Worm (Caenorhabditis elegans) whole organism, L4 larva: ENCODE data around the gene Y38H8A.12.

Experiments
- D1046.2 ChIP-seq: fragments of 200-800 bp; sonication (Bioruptor generic); IDR thresholded peaks from 2 replicates; pipeline ENCODE4 v1.3.6; 2022; ENCODE audit warnings: missing genetic modification characterization, missing compliant biosample characterization
- F26F4.8 ChIP-seq: fragments of 200-800 bp; sonication (Bioruptor generic); conservative IDR thresholded peaks from 2 replicates; pipeline ENCODE4 v1.3.6; 2022; ENCODE audit warnings: missing genetic modification characterization, missing compliant biosample characterization
- F44E2.7 ChIP-seq: fragments of 200-800 bp; sonication (Bioruptor generic); IDR thresholded peaks from 2 replicates; pipeline ENCODE4 v2.1.2; 2022; ENCODE audit warnings: missing genetic modification characterization, missing compliant biosample characterization
- F49E8.2 ChIP-seq: sonication (generic microtip); optimal IDR thresholded peaks from 2 replicates; lab custom pipeline; 2016; ENCODE audit warnings: missing compliant biosample characterization, mild to moderate bottlenecking, missing genetic modification characterization, borderline replicate concordance
- T26A8.4 ChIP-seq: fragments of 200-800 bp; sonication (Bioruptor generic); IDR thresholded peaks from 2 replicates; pipeline ENCODE4 v1.3.6; 2022; ENCODE audit warnings: missing genetic modification characterization, missing compliant biosample characterization
- Y75B8A.6 ChIP-seq: fragments of 200-800 bp; sonication (Bioruptor generic); IDR thresholded peaks from 2 replicates; pipeline ENCODE4 v1.3.6; 2022; ENCODE audit warnings: missing genetic modification reagents, missing genetic modification characterization, missing compliant biosample characterization
- ZK546.5 ChIP-seq, 2 experiments: sonication (generic microtip); optimal IDR thresholded peaks; 2 replicates each; lab custom pipeline; 2017; ENCODE audit warnings: missing biosample characterization in 2 of 2, missing genetic modification characterization in 2 of 2
- attf-4 ChIP-seq: sonication (generic microtip); optimal IDR thresholded peaks from 3 replicates; lab custom pipeline; 2017; ENCODE audit warnings: missing biosample characterization, missing genetic modification characterization
- ceh-20 ChIP-seq: fragments of 200-800 bp; sonication (Bioruptor generic); IDR thresholded peaks from 2 replicates; pipeline ENCODE4 v1.3.6; 2022; ENCODE audit warnings: missing genetic modification reagents, missing genetic modification characterization, missing compliant biosample characterization
- ceh-32 ChIP-seq: sonication (generic microtip); optimal IDR thresholded peaks from 2 replicates; lab custom pipeline; 2016; ENCODE audit warnings: mild to moderate bottlenecking, missing genetic modification characterization, missing compliant biosample characterization; ENCODE audit not compliant: poor library complexity
- ces-1 ChIP-seq: fragments of 150-350 bp; sonication (generic microtip); optimal IDR thresholded peaks from 4 replicates; lab custom pipeline; 2014; ENCODE audit warnings: missing biosample characterization, missing genetic modification reagents, missing genetic modification characterization
- dpl-1 ChIP-seq: fragments of 150-350 bp; optimal IDR thresholded peaks from 2 replicates; lab custom pipeline; 2014; ENCODE audit warnings: missing biosample characterization, missing genetic modification reagents, missing genetic modification characterization
- dve-1 ChIP-seq: sonication (generic microtip); optimal IDR thresholded peaks from 2 replicates; lab custom pipeline; 2017; ENCODE audit warnings: antibody characterized with exemption, mild to moderate bottlenecking, missing genetic modification characterization, missing compliant biosample characterization; ENCODE audit not compliant: insufficient read depth
- egl-27 ChIP-seq: sonication (generic microtip); optimal IDR thresholded peaks from 3 replicates; lab custom pipeline; 2017; ENCODE audit warnings: missing biosample characterization, missing genetic modification reagents, missing genetic modification characterization
- egl-43 ChIP-seq: fragments of 200-800 bp; sonication (Bioruptor generic); IDR thresholded peaks from 2 replicates; pipeline ENCODE4 v1.3.6; 2022; ENCODE audit warnings: missing genetic modification reagents, missing genetic modification characterization, missing compliant biosample characterization
- hmg-1.1 ChIP-seq: fragments of 200-800 bp; sonication (Bioruptor generic); IDR thresholded peaks from 2 replicates; pipeline ENCODE4 v1.3.6; 2022; ENCODE audit warnings: missing genetic modification reagents, missing genetic modification characterization, missing compliant biosample characterization
- jun-1 ChIP-seq: fragments of 150-350 bp; optimal IDR thresholded peaks from 2 replicates; lab custom pipeline; 2014; ENCODE audit warnings: missing biosample characterization, missing genetic modification reagents, missing genetic modification characterization
- lin-1 ChIP-seq: fragments of 200-800 bp; sonication (Bioruptor generic); IDR thresholded peaks from 2 replicates; pipeline ENCODE4 v1.3.6; 2022; ENCODE audit warnings: missing genetic modification reagents, missing genetic modification characterization, missing compliant biosample characterization
- lin-15B ChIP-seq: fragments of 150-350 bp; sonication (generic microtip); optimal IDR thresholded peaks from 3 replicates; lab custom pipeline; 2014; ENCODE audit warnings: missing biosample characterization, missing genetic modification characterization
- lin-38 ChIP-seq: fragments of 200-800 bp; sonication (Bioruptor generic); IDR thresholded peaks from 2 replicates; pipeline ENCODE4 v1.3.6; 2022; ENCODE audit warnings: missing genetic modification reagents, missing genetic modification characterization, missing compliant biosample characterization
- lir-3 ChIP-seq: sonication (generic microtip); optimal IDR thresholded peaks from 2 replicates; lab custom pipeline; 2016; ENCODE audit warnings: mild to moderate bottlenecking, missing genetic modification characterization, missing compliant biosample characterization
- lsy-2 ChIP-seq, 2 experiments: fragments of 150-350 bp in 1 of 2; sonication (generic microtip) in 1 of 2; optimal IDR thresholded peaks; 2 replicates each; lab custom pipeline; 2014 to 2017; ENCODE audit warnings: missing biosample characterization in 2 of 2, missing genetic modification characterization in 2 of 2
- madf-5 ChIP-seq, 2 experiments: fragments of 200-800 bp; sonication (Bioruptor generic); IDR thresholded peaks; 2 replicates each; pipeline ENCODE4 v1.3.6; 2022; ENCODE audit warnings: missing compliant biosample characterization in 2 of 2, missing genetic modification characterization in 2 of 2
- madf-9 ChIP-seq: fragments of 200-800 bp; sonication (Bioruptor generic); conservative IDR thresholded peaks from 2 replicates; pipeline ENCODE4 v1.3.6; 2022; ENCODE audit warnings: missing genetic modification reagents, missing genetic modification characterization, missing compliant biosample characterization
- mes-2 ChIP-seq: sonication (generic microtip); optimal IDR thresholded peaks from 2 replicates; lab custom pipeline; 2016; ENCODE audit warnings: missing genotype, mild to moderate bottlenecking, missing genetic modification characterization, missing compliant biosample characterization; ENCODE audit not compliant: poor library complexity, severe bottlenecking
- mxl-2 ChIP-seq: fragments of 200-800 bp; sonication (Bioruptor generic); conservative IDR thresholded peaks from 2 replicates; pipeline ENCODE4 v1.3.6; 2022; ENCODE audit warnings: missing genetic modification reagents, missing genetic modification characterization, missing compliant biosample characterization
- nhr-102 ChIP-seq: sonication (generic microtip); optimal IDR thresholded peaks from 2 replicates; lab custom pipeline; 2016; ENCODE audit warnings: mild to moderate bottlenecking, missing genetic modification characterization, moderate library complexity, missing compliant biosample characterization
- nhr-11 ChIP-seq: fragments of 150-350 bp; optimal IDR thresholded peaks from 2 replicates; lab custom pipeline; 2014; ENCODE audit warnings: missing biosample characterization, missing genetic modification characterization
- nhr-41 ChIP-seq: fragments of 200-800 bp; sonication (Bioruptor generic); IDR thresholded peaks from 2 replicates; pipeline ENCODE4 v1.3.6; 2022; ENCODE audit warnings: missing genetic modification reagents, missing genetic modification characterization, missing compliant biosample characterization
- nhr-42 ChIP-seq: fragments of 200-800 bp; sonication (Bioruptor generic); IDR thresholded peaks from 2 replicates; pipeline ENCODE4 v1.3.6; 2022; ENCODE audit warnings: missing genetic modification characterization, missing compliant biosample characterization
- rbr-2 ChIP-seq: sonication (generic microtip); optimal IDR thresholded peaks from 2 replicates; lab custom pipeline; 2016; ENCODE audit warnings: missing genotype, missing genetic modification characterization, missing compliant biosample characterization
- saeg-2 ChIP-seq: fragments of 200-800 bp; sonication (Bioruptor generic); IDR thresholded peaks from 2 replicates; pipeline ENCODE4 v1.3.6; 2022; ENCODE audit warnings: missing genetic modification reagents, missing genetic modification characterization, missing compliant biosample characterization
- set-16 ChIP-seq: fragments of 200-800 bp; sonication (Bioruptor generic); IDR thresholded peaks from 2 replicates; pipeline ENCODE4 v1.3.6; 2022; ENCODE audit warnings: missing genetic modification reagents, missing genetic modification characterization, missing compliant biosample characterization
- tag-97 ChIP-seq: fragments of 200-800 bp; sonication (Bioruptor generic); IDR thresholded peaks from 2 replicates; pipeline ENCODE4 v1.3.6; 2022; ENCODE audit warnings: missing genetic modification characterization, missing compliant biosample characterization
- tra-1 ChIP-seq: fragments of 200-800 bp; sonication (Bioruptor generic); IDR thresholded peaks from 2 replicates; pipeline ENCODE4 v1.3.6; 2022; ENCODE audit warnings: missing genetic modification reagents, missing genetic modification characterization, missing compliant biosample characterization
- zag-1 ChIP-seq: fragments of 150-350 bp; optimal IDR thresholded peaks from 2 replicates; lab custom pipeline; 2014; ENCODE audit warnings: missing biosample characterization, missing genetic modification characterization
- zip-2 ChIP-seq: fragments of 150-350 bp; optimal IDR thresholded peaks from 2 replicates; lab custom pipeline; 2014; ENCODE audit warnings: missing biosample characterization, missing genetic modification characterization
- ztf-7 ChIP-seq: fragments of 150-350 bp; optimal IDR thresholded peaks from 2 replicates; lab custom pipeline; 2014; ENCODE audit warnings: missing biosample characterization, missing genetic modification characterization

Y38H8A.12 gene

ce11 chrIV:13462165-13462712 is 1.5 kb upstream of the Y38H8A.12 start:
- TF ChIP-seq nhr-42 (0 out of 2 replicates have a peak, but pooled peaks have one; percentile 22), set-16 (GFP tag; lab: Robert Waterston, UW) (peak; percentile 78)

ce11 chrIV:13458237-13458636 is 2.5 kb downstream of the Y38H8A.12 start:
- TF ChIP-seq set-16 (GFP tag; lab: Robert Waterston, UW) = peak; percentile 61
- TF ChIP-seq lin-15B = no peak

- TF ChIP-seq lin-38 = peak; percentile 34; the same call in 1 of the 2 replicates
- TF ChIP-seq ZK546.5 (tag; optimal IDR thresholded peaks at IDR 0.05; lab: Kevin White, UChicago) = no peak
- TF ChIP-seq tra-1 (GFP tag; lab: Robert Waterston, UW) = no peak
- TF ChIP-seq, all 104 proteins: peak for 1
These were observed 3.9 kb downstream of the Y38H8A.12 start for ce11 chrIV:13456893-13457292.

- TF ChIP-seq madf-5 (GFP tag; IDR thresholded peaks at IDR 0.05; lab: Robert Waterston, UW) = 0 out of 4 replicates have a peak, but pooled peaks of 1 of the 2 experiments have one; percentile 10
These were observed 4.6 kb downstream of the Y38H8A.12 start for ce11 chrIV:13456138-13456537.

ce11 chrIV:13455200-13455599 is 5.6 kb downstream of the Y38H8A.12 start, which contains the start of gene Y38H8A.7:
TSS of gene Y38H8A.7 (plus strand) at chrIV:13455500.
- TF ChIP-seq egl-43 (GFP tag; lab: Robert Waterston, UW) = 0 out of 2 replicates have a peak, but pooled peaks have one; percentile 25
- TF ChIP-seq set-16 (GFP tag; lab: Robert Waterston, UW) = peak; percentile 56
- TF ChIP-seq D1046.2 = 0 out of 2 replicates have a peak, but pooled peaks have one; percentile 26
- TF ChIP-seq, all 104 proteins: peak for 3; not testable (repeated sequence) for 101

- no peak for TF ChIP-seq lir-3 (tag; lab: Kevin White, UChicago)
- no peak for TF ChIP-seq D1046.2
- no peak for TF ChIP-seq egl-27 (tag; lab: Kevin White, UChicago)
- no peak for TF ChIP-seq tag-97 (GFP tag; lab: Robert Waterston, UW)
- TF ChIP-seq Y75B8A.6 = no peak
- no peak for TF ChIP-seq attf-4 (tag; lab: Kevin White, UChicago)
- TF ChIP-seq madf-5 (GFP tag; IDR thresholded peaks at IDR 0.05; lab: Robert Waterston, UW) = no peak
- no peak for TF ChIP-seq lin-1
- TF ChIP-seq ztf-7 (tag; lab: Kevin White, UChicago) = no peak
- TF ChIP-seq madf-9 = no peak
- TF ChIP-seq zip-2 (tag; lab: Kevin White, UChicago) = no peak
- TF ChIP-seq zag-1 (tag; lab: Kevin White, UChicago) = no peak
- no peak for TF ChIP-seq T26A8.4 (GFP tag; lab: Robert Waterston, UW)
- TF ChIP-seq hmg-1.1 = no peak
- no peak for TF ChIP-seq F49E8.2 (tag; lab: Kevin White, UChicago)
- TF ChIP-seq F26F4.8 (GFP tag; lab: Robert Waterston, UW) = no peak
- TF ChIP-seq saeg-2 (GFP tag; lab: Robert Waterston, UW) = no peak
- no peak for TF ChIP-seq nhr-41 (GFP tag; lab: Robert Waterston, UW)
These were observed 6.1 kb downstream of the Y38H8A.12 start, which contains the start of gene uso-1 for ce11 chrIV:13454698-13455097. TSS of gene uso-1 (minus strand) at chrIV:13454798.

ce11 chrIV:13453509-13453908 is 7.3 kb downstream of the Y38H8A.12 start:
- TF ChIP-seq dve-1 (no peak), saeg-2 (GFP tag; lab: Robert Waterston, UW) (no peak), mes-2 (tag; lab: Kevin White, UChicago) (peak; percentile 59), ces-1 (GFP tag; lab: Kevin White, UChicago) (no peak), F44E2.7 (no peak), lsy-2 (tag; optimal IDR thresholded peaks at IDR 0.05; lab: Kevin White, UChicago) (peak in 1 of 2 experiments; percentile 24), jun-1 (tag; lab: Kevin White, UChicago) (no peak), zip-2 (tag; lab: Kevin White, UChicago) (no peak), ceh-32 (no peak), ceh-20 (GFP tag; lab: Robert Waterston, UW) (no peak), dpl-1 (GFP tag; lab: Kevin White, UChicago) (peak; percentile 13), nhr-102 (tag; lab: Kevin White, UChicago) (no peak), nhr-11 (no peak), mxl-2 (GFP tag; lab: Robert Waterston, UW) (no peak), lin-38 (peak; percentile 92), rbr-2 (peak; percentile 29), lir-3 (tag; lab: Kevin White, UChicago) (no peak), F49E8.2 (tag; lab: Kevin White, UChicago) (no peak)
